Worm (Caenorhabditis elegans): ENCODE data around the gene Y45F10C.2.

- TF ChIP-seq elt-3 (tag; optimal IDR thresholded peaks at IDR 0.05) (no peak), nhr-12 (tag; optimal IDR thresholded peaks at IDR 0.05) (no peak), nhr-77 (tag; optimal IDR thresholded peaks at IDR 0.05) (no peak), egl-27 (tag; optimal IDR thresholded peaks at IDR 0.05) (no peak), nhr-28 (tag; optimal IDR thresholded peaks at IDR 0.05) (no peak), lin-15B (tag; optimal IDR thresholded peaks at IDR 0.05) (no peak)
Measured at ce11 chrIV:13709069-13709640, 46.7 kb upstream of the Y45F10C.2 start.

Data from whole organism, L3 larva.